Worm (Caenorhabditis elegans) whole organism, L2 larva: ENCODE results near the gene dohh-1.

Source experiments
- C34F6.9 ChIP-seq: fragments of 150-350 bp; optimal IDR thresholded peaks from 2 replicates; lab custom pipeline; 2014; ENCODE audit warnings: missing biosample characterization, missing genetic modification characterization
- F13H6.1 ChIP-seq: sonication (generic microtip); optimal IDR thresholded peaks from 2 replicates; lab custom pipeline; 2016; ENCODE audit warnings: missing genetic modification characterization, missing compliant biosample characterization
- R02D3.7 ChIP-seq: fragments of 150-350 bp; optimal IDR thresholded peaks from 2 replicates; lab custom pipeline; 2014; ENCODE audit warnings: missing biosample characterization, missing genetic modification characterization
- Y55F3AM.14 ChIP-seq: fragments of 200-800 bp; sonication (Bioruptor generic); optimal IDR thresholded peaks from 2 replicates; lab custom pipeline; 2018; ENCODE audit warnings: mild to moderate bottlenecking, missing genetic modification characterization, missing compliant biosample characterization
- alr-1 ChIP-seq: fragments of 150-350 bp; optimal IDR thresholded peaks from 2 replicates; lab custom pipeline; 2014; ENCODE audit warnings: missing biosample characterization, missing genetic modification characterization
- aly-2 ChIP-seq: fragments of 150-350 bp; optimal IDR thresholded peaks from 2 replicates; lab custom pipeline; 2014; ENCODE audit warnings: missing biosample characterization, missing genetic modification characterization
- ama-1 ChIP-seq: fragments of 150-350 bp; optimal IDR thresholded peaks from 2 replicates; lab custom pipeline; 2018; ENCODE audit warnings: inconsistent platforms
- blmp-1 ChIP-seq: sonication (generic microtip); optimal IDR thresholded peaks from 2 replicates; lab custom pipeline; 2017; ENCODE audit warnings: missing genetic modification characterization, mild to moderate bottlenecking, missing compliant biosample characterization, antibody characterized with exemption, moderate library complexity; ENCODE audit not compliant: insufficient read depth
- ceh-16 ChIP-seq: fragments of 150-350 bp; optimal IDR thresholded peaks from 2 replicates; lab custom pipeline; 2014; ENCODE audit warnings: missing biosample characterization, missing genetic modification characterization
- ceh-82 ChIP-seq: fragments of 150-350 bp; optimal IDR thresholded peaks from 2 replicates; lab custom pipeline; 2014; ENCODE audit warnings: missing biosample characterization, missing genetic modification characterization
- egl-27 ChIP-seq: sonication (generic microtip); optimal IDR thresholded peaks from 3 replicates; lab custom pipeline; 2017; ENCODE audit warnings: missing biosample characterization, missing genetic modification reagents, missing genetic modification characterization
- elt-1 ChIP-seq: fragments of 150-350 bp; optimal IDR thresholded peaks from 2 replicates; lab custom pipeline; 2014; ENCODE audit warnings: missing biosample characterization, missing genetic modification characterization
- elt-3 ChIP-seq: sonication (generic microtip); optimal IDR thresholded peaks from 2 replicates; lab custom pipeline; 2017; ENCODE audit warnings: missing biosample characterization, missing genetic modification characterization
- fos-1 ChIP-seq: fragments of 150-350 bp; optimal IDR thresholded peaks from 2 replicates; lab custom pipeline; 2014; ENCODE audit warnings: missing biosample characterization, missing genetic modification characterization
- gmeb-1 ChIP-seq: fragments of 150-350 bp; optimal IDR thresholded peaks from 2 replicates; lab custom pipeline; 2014; ENCODE audit warnings: missing biosample characterization, missing genetic modification characterization
- lin-11 ChIP-seq: fragments of 150-350 bp; sonication (generic microtip); optimal IDR thresholded peaks from 2 replicates; lab custom pipeline; 2014; ENCODE audit warnings: missing biosample characterization, missing genetic modification characterization, inconsistent platforms, mixed read lengths
- lin-13 ChIP-seq: fragments of 150-350 bp; optimal IDR thresholded peaks from 2 replicates; lab custom pipeline; 2014; ENCODE audit warnings: missing biosample characterization, missing genetic modification reagents, missing genetic modification characterization
- lsy-2 ChIP-seq, 2 experiments: fragments of 150-350 bp in 1 of 2; sonication (generic microtip) in 1 of 2; optimal IDR thresholded peaks; 2 replicates each; lab custom pipeline; 2014 to 2017; ENCODE audit warnings: missing biosample characterization in 2 of 2, missing genetic modification characterization in 2 of 2
- mab-5 ChIP-seq: fragments of 150-350 bp; optimal IDR thresholded peaks from 2 replicates; lab custom pipeline; 2014; ENCODE audit warnings: missing biosample characterization, missing genetic modification characterization
- mdl-1 ChIP-seq, 2 experiments: fragments of 150-350 bp in 1 of 2; sonication (generic microtip) in 1 of 2; optimal IDR thresholded peaks; 2 replicates each; lab custom pipeline; 2017; ENCODE audit warnings: missing biosample characterization in 2 of 2, missing genetic modification characterization in 2 of 2
- nhr-10 ChIP-seq: sonication (generic microtip); optimal IDR thresholded peaks from 2 replicates; lab custom pipeline; 2017; ENCODE audit warnings: missing biosample characterization, missing genetic modification characterization
- nhr-11 ChIP-seq: fragments of 150-350 bp; optimal IDR thresholded peaks from 2 replicates; lab custom pipeline; 2014; ENCODE audit warnings: missing biosample characterization, missing genetic modification characterization
- nhr-12 ChIP-seq: fragments of 150-350 bp; optimal IDR thresholded peaks from 2 replicates; lab custom pipeline; 2014; ENCODE audit warnings: missing biosample characterization, missing genetic modification characterization
- nhr-129 ChIP-seq: fragments of 150-350 bp; optimal IDR thresholded peaks from 2 replicates; lab custom pipeline; 2014; ENCODE audit warnings: missing biosample characterization, missing genetic modification characterization
- nhr-21 ChIP-seq: fragments of 150-350 bp; optimal IDR thresholded peaks from 2 replicates; lab custom pipeline; 2014; ENCODE audit warnings: missing biosample characterization, missing genetic modification characterization
- nhr-23 ChIP-seq: fragments of 150-350 bp; optimal IDR thresholded peaks from 2 replicates; lab custom pipeline; 2014; ENCODE audit warnings: missing biosample characterization, missing genetic modification reagents, missing genetic modification characterization
- nhr-237 ChIP-seq: fragments of 150-350 bp; optimal IDR thresholded peaks from 2 replicates; lab custom pipeline; 2014; ENCODE audit warnings: missing biosample characterization, missing genetic modification characterization
- nhr-25 ChIP-seq: fragments of 150-350 bp; sonication (generic microtip); optimal IDR thresholded peaks from 3 replicates; lab custom pipeline; 2014; ENCODE audit warnings: missing biosample characterization, missing genetic modification characterization
- nhr-6 ChIP-seq: fragments of 150-350 bp; optimal IDR thresholded peaks from 2 replicates; lab custom pipeline; 2014; ENCODE audit warnings: missing biosample characterization, missing genetic modification characterization
- nhr-77 ChIP-seq: fragments of 150-350 bp; optimal IDR thresholded peaks from 2 replicates; lab custom pipeline; 2014; ENCODE audit warnings: missing biosample characterization, missing genetic modification characterization
- sem-4 ChIP-seq: fragments of 150-350 bp; optimal IDR thresholded peaks from 2 replicates; lab custom pipeline; 2014; ENCODE audit warnings: missing biosample characterization, missing genetic modification reagents, missing genetic modification characterization
- sma-3 ChIP-seq: sonication (generic microtip); optimal IDR thresholded peaks from 2 replicates; lab custom pipeline; 2016; ENCODE audit warnings: missing genetic modification reagents, missing genetic modification characterization, missing compliant biosample characterization
- sma-9 ChIP-seq, 2 experiments: fragments of 150-350 bp in 1 of 2; sonication (generic microtip) in 1 of 2; optimal IDR thresholded peaks; 2 replicates each; lab custom pipeline; 2014 to 2016; ENCODE audit warnings: missing genetic modification characterization in 2 of 2, mild to moderate bottlenecking in 1 of 2, missing biosample characterization in 1 of 2, missing compliant biosample characterization in 1 of 2, missing genetic modification reagents in 1 of 2, moderate library complexity in 1 of 2
- snpc-4 ChIP-seq: fragments of 150-350 bp; optimal IDR thresholded peaks from 2 replicates; lab custom pipeline; 2014; ENCODE audit warnings: missing biosample characterization, missing genetic modification characterization
- unc-39 ChIP-seq: fragments of 150-350 bp; optimal IDR thresholded peaks from 2 replicates; lab custom pipeline; 2014; ENCODE audit warnings: missing biosample characterization, missing genetic modification characterization
- unc-55 ChIP-seq: fragments of 150-350 bp; sonication (generic microtip); optimal IDR thresholded peaks from 3 replicates; lab custom pipeline; 2014; ENCODE audit warnings: missing biosample characterization, missing genetic modification reagents, missing genetic modification characterization
- unc-62 ChIP-seq: fragments of 150-350 bp; optimal IDR thresholded peaks from 2 replicates; lab custom pipeline; 2014; ENCODE audit warnings: missing biosample characterization, missing genetic modification reagents, missing genetic modification characterization
- ztf-11 ChIP-seq: sonication (generic microtip); optimal IDR thresholded peaks from 2 replicates; lab custom pipeline; 2017; ENCODE audit warnings: missing biosample characterization, missing genetic modification characterization
- ztf-4 ChIP-seq: fragments of 150-350 bp; optimal IDR thresholded peaks from 2 replicates; lab custom pipeline; 2014; ENCODE audit warnings: missing biosample characterization, missing genetic modification characterization

dohh-1 gene

DNA sequence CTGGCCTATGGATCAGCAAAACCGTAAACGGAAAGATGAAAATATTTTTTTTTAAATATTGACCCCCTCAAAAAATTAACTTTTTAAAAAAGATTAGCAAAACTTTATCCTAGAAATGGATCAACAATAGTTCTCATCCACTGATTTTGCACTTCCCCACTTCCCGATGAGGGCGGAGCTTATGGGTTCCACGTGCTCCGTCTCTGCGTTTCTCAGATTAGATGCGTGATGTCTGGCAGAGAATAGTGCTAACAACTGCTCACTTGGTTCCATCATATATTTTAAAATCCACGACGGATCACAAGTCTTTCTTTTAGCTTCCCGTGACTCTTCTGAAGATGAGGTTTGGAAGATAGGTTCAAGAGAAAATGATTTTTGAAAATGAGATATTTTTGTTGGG lies 21.4 kb upstream of the dohh-1 start:
- TF ChIP-seq sma-9 (GFP tag; optimal IDR thresholded peaks at IDR 0.05; lab: Kevin White, UChicago): peak; percentile 66
- no peak for TF ChIP-seq sma-9 (tag; optimal IDR thresholded peaks at IDR 0.05; lab: Kevin White, UChicago)
- TF ChIP-seq R02D3.7 (tag; lab: Kevin White, UChicago): no peak
- TF ChIP-seq C34F6.9: no peak
- no peak for TF ChIP-seq nhr-25 (tag; lab: Kevin White, UChicago)
- TF ChIP-seq ztf-4 (tag; lab: Kevin White, UChicago): no peak
- TF ChIP-seq lin-13 (GFP tag; lab: Kevin White, UChicago): no peak
- TF ChIP-seq mab-5 (tag; lab: Kevin White, UChicago): no peak
- TF ChIP-seq F13H6.1 (tag; lab: Kevin White, UChicago): peak; percentile 45
- TF ChIP-seq nhr-129 (tag; lab: Kevin White, UChicago): peak; percentile 58
- peak; percentile 20 for TF ChIP-seq nhr-6
- peak; percentile 6 to 43 for TF ChIP-seq mdl-1 (tag; optimal IDR thresholded peaks at IDR 0.05; lab: Kevin White, UChicago)
- no peak for TF ChIP-seq nhr-77
- no peak for TF ChIP-seq Y55F3AM.14
- TF ChIP-seq, all 48 proteins: peak for 5

DNA sequence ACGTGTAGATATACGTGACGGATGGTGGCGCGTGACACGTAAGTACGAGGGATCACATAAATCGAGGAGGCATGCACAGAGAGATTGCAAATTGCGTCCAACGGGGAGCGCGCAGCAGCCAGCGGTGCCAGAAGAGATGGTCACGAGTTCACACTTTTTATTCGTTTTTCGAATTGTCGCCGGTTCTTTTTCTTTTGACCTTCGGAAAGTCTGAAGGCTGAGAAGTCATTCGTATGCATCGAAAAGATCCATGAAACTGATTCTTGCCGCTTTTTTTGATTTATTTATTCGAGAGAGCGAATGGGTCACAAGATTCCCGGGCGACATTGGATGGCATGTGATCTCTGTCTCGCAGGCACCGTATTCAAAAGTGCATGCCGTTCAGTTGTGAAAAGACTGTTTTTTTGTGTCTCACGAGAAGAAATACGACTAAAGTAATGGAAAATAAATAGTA lies 20.8 kb upstream of the dohh-1 start:
- TF ChIP-seq sma-9 (GFP tag; optimal IDR thresholded peaks at IDR 0.05; lab: Kevin White, UChicago): peak; percentile 73
- no peak for TF ChIP-seq sma-9 (tag; optimal IDR thresholded peaks at IDR 0.05; lab: Kevin White, UChicago)
- TF ChIP-seq fos-1 (tag; lab: Kevin White, UChicago): no peak
- TF ChIP-seq lin-11 (tag; lab: Kevin White, UChicago): peak; percentile 16
- no peak for TF ChIP-seq nhr-23 (tag; lab: Kevin White, UChicago)
- TF ChIP-seq ceh-82 (tag; lab: Kevin White, UChicago): no peak
- TF ChIP-seq gmeb-1: peak; percentile 60
- peak; percentile 85 for TF ChIP-seq nhr-25 (tag; lab: Kevin White, UChicago)
- no peak for TF ChIP-seq nhr-12 (tag; lab: Kevin White, UChicago)
- peak in 1 of 2 experiments; percentile 7 for TF ChIP-seq mdl-1 (tag; optimal IDR thresholded peaks at IDR 0.05; lab: Kevin White, UChicago)
- TF ChIP-seq nhr-11 (tag; lab: Kevin White, UChicago): no peak
- peak; percentile 41 for TF ChIP-seq mab-5 (tag; lab: Kevin White, UChicago)
- peak; percentile 73 for TF ChIP-seq sem-4 (tag; lab: Kevin White, UChicago)
- peak; percentile 28 for TF ChIP-seq snpc-4 (tag; lab: Kevin White, UChicago)
- peak; percentile 62 for TF ChIP-seq ztf-4 (tag; lab: Kevin White, UChicago)
- TF ChIP-seq ama-1 (lab: Kevin White, UChicago): peak; percentile 81
- peak; percentile 59 for TF ChIP-seq sma-3 (GFP tag; lab: Kevin White, UChicago)
- TF ChIP-seq blmp-1 (tag; lab: Kevin White, UChicago): peak; percentile 60
- TF ChIP-seq unc-39: no peak
- no peak for TF ChIP-seq elt-1 (tag; lab: Kevin White, UChicago)
- TF ChIP-seq nhr-21 (tag; lab: Kevin White, UChicago): peak; percentile 68
- TF ChIP-seq R02D3.7 (tag; lab: Kevin White, UChicago): no peak
- peak; percentile 77 for TF ChIP-seq nhr-129 (tag; lab: Kevin White, UChicago)
- TF ChIP-seq Y55F3AM.14: peak; percentile 53
- TF ChIP-seq nhr-77: no peak
- TF ChIP-seq F13H6.1 (tag; lab: Kevin White, UChicago): peak; percentile 50
- peak; percentile 3 for TF ChIP-seq lin-13 (GFP tag; lab: Kevin White, UChicago)
- peak in 1 of 2 experiments; percentile 67 for TF ChIP-seq lsy-2 (tag; optimal IDR thresholded peaks at IDR 0.05; lab: Kevin White, UChicago)
- TF ChIP-seq ztf-11 (tag; lab: Kevin White, UChicago): no peak
- TF ChIP-seq C34F6.9: peak; percentile 86

DNA sequence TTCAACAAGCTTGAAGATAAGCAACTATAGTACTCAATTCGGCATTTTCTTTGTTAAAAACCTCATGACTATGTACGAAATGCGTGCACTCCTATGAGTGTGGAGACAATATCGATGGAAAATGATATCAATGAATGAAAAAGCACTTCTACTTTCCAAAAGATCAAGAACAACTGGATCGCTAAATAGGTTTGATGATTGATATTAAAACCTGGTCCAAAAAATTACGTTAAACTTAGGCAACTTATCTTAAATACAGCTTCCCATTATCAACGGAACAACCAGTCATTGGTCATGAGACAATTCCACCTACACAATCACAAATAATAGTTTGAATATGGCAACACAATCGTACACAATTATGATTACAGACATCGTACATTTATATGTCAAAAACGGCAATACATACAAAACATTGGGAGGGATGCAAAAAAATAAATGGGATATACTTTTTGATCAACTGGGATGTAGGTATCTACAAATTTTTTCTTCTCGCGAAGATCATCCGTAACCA lies 20.0 kb upstream of the dohh-1 start:
- TF ChIP-seq fos-1 (tag; lab: Kevin White, UChicago): peak; percentile 4
- TF ChIP-seq nhr-21 (tag; lab: Kevin White, UChicago): peak; percentile 23
- TF ChIP-seq nhr-11 (tag; lab: Kevin White, UChicago): no peak
- no peak for TF ChIP-seq lsy-2 (tag; optimal IDR thresholded peaks at IDR 0.05; lab: Kevin White, UChicago)
- peak; percentile 13 for TF ChIP-seq nhr-6
- no peak for TF ChIP-seq snpc-4 (tag; lab: Kevin White, UChicago)
- no peak for TF ChIP-seq elt-3 (tag; lab: Kevin White, UChicago)
- TF ChIP-seq ama-1 (lab: Kevin White, UChicago): peak; percentile 7
- TF ChIP-seq, all 48 proteins: peak for 4

- peak; percentile 100 for TF ChIP-seq sma-9 (GFP tag; optimal IDR thresholded peaks at IDR 0.05; lab: Kevin White, UChicago)
- peak; percentile 49 for TF ChIP-seq sma-9 (tag; optimal IDR thresholded peaks at IDR 0.05; lab: Kevin White, UChicago)
- TF ChIP-seq nhr-12 (tag; lab: Kevin White, UChicago): peak; percentile 84
- peak; percentile 98 for TF ChIP-seq nhr-11 (tag; lab: Kevin White, UChicago)
- TF ChIP-seq nhr-237 (tag; lab: Kevin White, UChicago): peak; percentile 93
- peak; percentile 100 for TF ChIP-seq sem-4 (tag; lab: Kevin White, UChicago)
- TF ChIP-seq nhr-21 (tag; lab: Kevin White, UChicago): peak; percentile 100
- TF ChIP-seq unc-62: peak; percentile 98
- TF ChIP-seq gmeb-1: peak; percentile 100
- peak; percentile 100 for TF ChIP-seq ztf-4 (tag; lab: Kevin White, UChicago)
- TF ChIP-seq unc-39: peak; percentile 57
- peak; percentile 97 for TF ChIP-seq blmp-1 (tag; lab: Kevin White, UChicago)
- TF ChIP-seq aly-2 (tag; lab: Kevin White, UChicago): peak; percentile 81
- TF ChIP-seq unc-55 (GFP tag; lab: Kevin White, UChicago): peak; percentile 100
- peak; percentile 98 for TF ChIP-seq ceh-82 (tag; lab: Kevin White, UChicago)
- peak; percentile 100 for TF ChIP-seq lin-13 (GFP tag; lab: Kevin White, UChicago)
- TF ChIP-seq egl-27: peak; percentile 100
- peak; percentile 97 for TF ChIP-seq ama-1 (lab: Kevin White, UChicago)
- peak; percentile 95 for TF ChIP-seq nhr-10 (tag; lab: Kevin White, UChicago)
- TF ChIP-seq elt-3 (tag; lab: Kevin White, UChicago): no peak
- peak; percentile 47 for TF ChIP-seq elt-1 (tag; lab: Kevin White, UChicago)
- peak; percentile 100 for TF ChIP-seq nhr-25 (tag; lab: Kevin White, UChicago)
- TF ChIP-seq nhr-77: peak; percentile 99
- TF ChIP-seq C34F6.9: peak; percentile 100
- peak; percentile 100 for TF ChIP-seq fos-1 (tag; lab: Kevin White, UChicago)
- peak; percentile 62 for TF ChIP-seq nhr-23 (tag; lab: Kevin White, UChicago)
- TF ChIP-seq alr-1 (tag; lab: Kevin White, UChicago): no peak
- peak; percentile 100 for TF ChIP-seq ceh-16
Observed at ce11 chrII:10563368-10563767, 16.4 kb upstream of the dohh-1 start, which contains the start of gene cdc-48.1. cdc-48.1 (minus strand) TSS chrII:10563407.
